Fruit fly (Drosophila melanogaster) whole organism, prepupa: Measurements from ENCODE around the gene CG15570.
A peak's percentile ranks its signal among the peaks of the same experiment; 100 is the strongest.

ENCODE experiments used
- Blimp-1 ChIP-seq: fragments of 200-800 bp; sonication (Bioruptor generic); optimal IDR thresholded peaks from 3 replicates; lab custom pipeline; 2017; ENCODE audit warnings: missing biosample characterization, missing genetic modification characterization, mild to moderate bottlenecking, moderate library complexity, missing genetic modification reagents
- CG10669 ChIP-seq: fragments of 200-800 bp; sonication (Bioruptor generic); optimal IDR thresholded peaks from 3 replicates; lab custom pipeline; 2018; ENCODE audit warnings: missing biosample characterization, mild to moderate bottlenecking, missing genetic modification characterization, moderate library complexity
- CG11294 ChIP-seq: fragments of 200-800 bp; sonication (Bioruptor generic); IDR thresholded peaks from 2 replicates; pipeline ENCODE4 v1.3.6; 2022; ENCODE audit warnings: missing biosample characterization, missing genetic modification characterization
- CG15336 ChIP-seq: fragments of 200-800 bp; sonication (Bioruptor generic); IDR thresholded peaks from 2 replicates; pipeline ENCODE4 v1.3.6; 2022; ENCODE audit warnings: missing biosample characterization, missing genetic modification characterization
- CG1621 ChIP-seq: fragments of 200-800 bp; sonication (Bioruptor generic); optimal IDR thresholded peaks from 3 replicates; lab custom pipeline; 2018; ENCODE audit warnings: missing biosample characterization, mild to moderate bottlenecking, missing genetic modification characterization
- CG3032 ChIP-seq: fragments of 200-800 bp; optimal IDR thresholded peaks from 2 replicates; lab custom pipeline; 2019; ENCODE audit warnings: missing biosample characterization, mild to moderate bottlenecking, missing genetic modification characterization, moderate library complexity
- CG31627 ChIP-seq: fragments of 200-800 bp; sonication (Bioruptor generic); optimal IDR thresholded peaks from 3 replicates; lab custom pipeline; 2016; ENCODE audit warnings: missing biosample characterization, missing genetic modification characterization
- CG34406 ChIP-seq: fragments of 200-800 bp; sonication (Bioruptor generic); optimal IDR thresholded peaks from 3 replicates; lab custom pipeline; 2016; ENCODE audit warnings: missing biosample characterization, missing genetic modification characterization
- CG3919 ChIP-seq: fragments of 200-800 bp; sonication (Bioruptor generic); optimal IDR thresholded peaks from 3 replicates; lab custom pipeline; 2016; ENCODE audit warnings: missing biosample characterization, missing genetic modification characterization
- CG6276 ChIP-seq: fragments of 200-800 bp; sonication (Bioruptor generic); optimal IDR thresholded peaks from 2 replicates; lab custom pipeline; 2017; ENCODE audit warnings: missing biosample characterization, mild to moderate bottlenecking, missing genetic modification characterization
- CG6808 ChIP-seq: fragments of 200-800 bp; sonication (Bioruptor generic); optimal IDR thresholded peaks from 3 replicates; lab custom pipeline; 2017; ENCODE audit warnings: missing biosample characterization, missing genetic modification characterization, mild to moderate bottlenecking, moderate library complexity, missing genetic modification reagents
- CG6854 ChIP-seq: fragments of 200-800 bp; sonication (Bioruptor generic); optimal IDR thresholded peaks from 2 replicates; lab custom pipeline; 2017; ENCODE audit warnings: missing biosample characterization, mild to moderate bottlenecking, missing genetic modification characterization
- CG7368 ChIP-seq: fragments of 200-800 bp; sonication (Bioruptor generic); optimal IDR thresholded peaks from 3 replicates; lab custom pipeline; 2016; ENCODE audit warnings: missing biosample characterization, missing genetic modification characterization
- CG8119 ChIP-seq: fragments of 200-800 bp; sonication (Bioruptor generic); IDR thresholded peaks from 3 replicates; pipeline ENCODE4 v1.3.6; 2022; ENCODE audit warnings: missing biosample characterization, missing genetic modification characterization
- CG8319 ChIP-seq: fragments of 200-800 bp; sonication (Bioruptor generic); optimal IDR thresholded peaks from 3 replicates; lab custom pipeline; 2016; ENCODE audit warnings: missing biosample characterization, missing genetic modification characterization
- CG9139 ChIP-seq: fragments of 200-800 bp; sonication (Bioruptor generic); optimal IDR thresholded peaks from 3 replicates; lab custom pipeline; 2017; ENCODE audit warnings: missing biosample characterization, mild to moderate bottlenecking, missing genetic modification characterization
- Eip78C ChIP-seq: fragments of 200-800 bp; sonication (Bioruptor generic); peaks from one replicate; lab custom pipeline; 2016; ENCODE audit warnings: missing biosample characterization, missing genetic modification characterization
- Eip93F ChIP-seq: fragments of 200-800 bp; sonication (Bioruptor generic); optimal IDR thresholded peaks from 2 replicates; lab custom pipeline; 2016; ENCODE audit warnings: missing biosample characterization, mild to moderate bottlenecking, missing genetic modification characterization
- Ets21C ChIP-seq: fragments of 200-800 bp; sonication (Bioruptor generic); optimal IDR thresholded peaks from 3 replicates; lab custom pipeline; 2016; ENCODE audit warnings: missing biosample characterization, missing genetic modification characterization
- Ets96B ChIP-seq: fragments of 200-800 bp; optimal IDR thresholded peaks from 2 replicates; lab custom pipeline; 2019; ENCODE audit warnings: missing biosample characterization, mild to moderate bottlenecking, missing genetic modification characterization, moderate library complexity
- Gug ChIP-seq: fragments of 200-800 bp; sonication (Bioruptor generic); IDR thresholded peaks from 2 replicates; pipeline ENCODE4 v1.3.6; 2022; ENCODE audit warnings: missing biosample characterization, missing genetic modification characterization
- Lpt ChIP-seq: fragments of 200-800 bp; sonication (Bioruptor generic); optimal IDR thresholded peaks from 3 replicates; lab custom pipeline; 2016; ENCODE audit warnings: missing biosample characterization, missing genetic modification characterization
- Met ChIP-seq: fragments of 200-800 bp; sonication (Bioruptor generic); optimal IDR thresholded peaks from 3 replicates; lab custom pipeline; 2016; ENCODE audit warnings: missing biosample characterization, missing genetic modification characterization
- OdsH ChIP-seq: fragments of 200-800 bp; sonication (Bioruptor generic); optimal IDR thresholded peaks from 3 replicates; lab custom pipeline; 2016; ENCODE audit warnings: missing biosample characterization, missing genetic modification characterization
- Smox ChIP-seq: fragments of 200-800 bp; sonication (Bioruptor generic); optimal IDR thresholded peaks from 3 replicates; lab custom pipeline; 2016; ENCODE audit warnings: missing biosample characterization, missing genetic modification characterization
- Sox102F ChIP-seq: fragments of 200-800 bp; sonication (Bioruptor generic); optimal IDR thresholded peaks from 2 replicates; lab custom pipeline; 2016; ENCODE audit warnings: missing biosample characterization, mild to moderate bottlenecking, missing genetic modification characterization
- Sox14 ChIP-seq: fragments of 200-800 bp; sonication (Bioruptor generic); optimal IDR thresholded peaks from 3 replicates; lab custom pipeline; 2016; ENCODE audit warnings: missing biosample characterization, missing genetic modification characterization
- achi ChIP-seq: fragments of 200-800 bp; sonication (Bioruptor generic); optimal IDR thresholded peaks from 3 replicates; lab custom pipeline; 2016; ENCODE audit warnings: missing biosample characterization, missing genetic modification characterization
- acj6 ChIP-seq: fragments of 200-800 bp; sonication (Bioruptor generic); optimal IDR thresholded peaks from 3 replicates; lab custom pipeline; 2016; ENCODE audit warnings: missing biosample characterization, missing genetic modification characterization
- esn ChIP-seq: fragments of 200-800 bp; sonication (Bioruptor generic); optimal IDR thresholded peaks from 2 replicates; lab custom pipeline; 2016; ENCODE audit warnings: missing biosample characterization, mild to moderate bottlenecking, missing genetic modification characterization, moderate library complexity
- fd85E ChIP-seq: fragments of 200-800 bp; sonication (Bioruptor generic); optimal IDR thresholded peaks from 3 replicates; lab custom pipeline; 2016; ENCODE audit warnings: missing biosample characterization, missing genetic modification characterization
- fkh ChIP-seq: fragments of 200-800 bp; sonication (Bioruptor generic); optimal IDR thresholded peaks from 3 replicates; lab custom pipeline; 2017; ENCODE audit warnings: missing biosample characterization, mild to moderate bottlenecking, missing genetic modification characterization, moderate library complexity
- net ChIP-seq: fragments of 200-800 bp; sonication (Bioruptor generic); optimal IDR thresholded peaks from 3 replicates; lab custom pipeline; 2016; ENCODE audit warnings: missing biosample characterization, missing genetic modification characterization
- pdm3 ChIP-seq: fragments of 200-800 bp; sonication (Bioruptor generic); optimal IDR thresholded peaks from 3 replicates; lab custom pipeline; 2016; ENCODE audit warnings: missing biosample characterization, missing genetic modification characterization
- salr ChIP-seq, 2 experiments: fragments of 200-800 bp; sonication (Bioruptor generic); optimal IDR thresholded peaks; 3 replicates each; lab custom pipeline; 2016 to 2018; ENCODE audit warnings: missing biosample characterization in 2 of 2, missing genetic modification characterization in 2 of 2, mild to moderate bottlenecking in 1 of 2
- spab ChIP-seq: fragments of 200-800 bp; sonication (Bioruptor generic); optimal IDR thresholded peaks from 2 replicates; lab custom pipeline; 2017; ENCODE audit warnings: missing biosample characterization, mild to moderate bottlenecking, missing genetic modification characterization, missing genetic modification reagents
- ss ChIP-seq, 2 experiments: fragments of 200-800 bp; sonication (Bioruptor generic); optimal IDR thresholded peaks; 2 replicates in 1 of 2; 3 replicates in 1 of 2; lab custom pipeline; 2017 to 2018; ENCODE audit warnings: mild to moderate bottlenecking in 2 of 2, missing biosample characterization in 2 of 2, missing genetic modification characterization in 2 of 2, moderate library complexity in 1 of 2
- svp ChIP-seq: fragments of 200-800 bp; sonication (Bioruptor generic); peaks from one replicate; lab custom pipeline; 2016; ENCODE audit warnings: missing biosample characterization, missing genetic modification characterization
- vri ChIP-seq: fragments of 200-800 bp; sonication (Bioruptor generic); optimal IDR thresholded peaks from 3 replicates; lab custom pipeline; 2016; ENCODE audit warnings: missing biosample characterization, mild to moderate bottlenecking, missing genetic modification characterization

The CG15570 gene

DNA sequence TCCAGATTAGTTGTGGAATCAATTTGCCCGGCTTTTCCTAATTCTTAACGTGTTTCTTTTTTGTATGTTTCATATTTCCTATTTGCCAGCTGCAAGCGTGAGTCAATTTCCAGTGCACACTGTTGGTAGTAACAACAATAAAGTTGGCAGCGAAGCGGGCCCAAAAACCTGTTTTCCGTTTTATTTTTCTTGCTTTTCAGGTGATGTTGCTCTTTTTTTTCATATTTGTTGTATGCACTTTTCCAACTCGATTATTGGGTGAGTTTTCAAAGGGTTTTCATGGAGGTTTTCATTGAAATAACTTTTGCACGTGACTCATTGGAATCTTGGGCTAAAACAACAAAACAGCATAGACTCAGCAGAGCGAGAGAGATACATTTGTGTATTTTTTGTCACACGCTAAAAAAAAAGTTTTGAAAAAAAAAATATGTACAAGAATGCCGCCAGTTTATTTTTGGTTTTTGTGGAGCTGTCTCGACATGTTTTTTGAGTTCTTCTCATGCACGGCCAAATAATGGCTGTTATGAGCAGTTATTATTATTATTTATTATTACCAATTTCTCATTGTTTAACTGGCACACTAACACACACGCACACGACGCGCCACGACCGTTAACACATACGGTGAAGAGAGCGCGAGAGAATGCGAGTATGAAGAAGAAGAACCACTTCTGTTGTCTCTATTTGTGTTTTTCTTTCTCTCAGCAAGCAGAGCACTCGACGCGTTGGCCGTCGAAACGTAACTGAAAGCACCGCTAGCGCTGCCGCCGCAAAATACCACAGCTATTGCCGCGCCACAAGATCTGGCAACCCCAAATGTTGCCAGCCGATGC lies 12.4 kb upstream of the CG15570 start, which contains the start of gene Fas2 (continued):
- TF ChIP-seq Met: peak; percentile 55
- TF ChIP-seq fkh (GFP tag; lab: Kevin White, UChicago): peak; percentile 71
- TF ChIP-seq Blimp-1 (GFP tag; lab: Kevin White, UChicago): no peak
- TF ChIP-seq Ets21C (GFP tag; lab: Kevin White, UChicago): no peak
- TF ChIP-seq OdsH: peak; percentile 17
- TF ChIP-seq CG1621 (tag; lab: Kevin White, UChicago): peak; percentile 36
- peak; percentile 57 for TF ChIP-seq net (GFP tag; lab: Kevin White, UChicago)
- no peak for TF ChIP-seq CG31627 (GFP tag; lab: Kevin White, UChicago)
- TF ChIP-seq CG6854 (GFP tag; lab: Kevin White, UChicago): peak; percentile 84
- TF ChIP-seq Sox102F (GFP tag; lab: Kevin White, UChicago): peak; percentile 73
- peak; percentile 42 for TF ChIP-seq Sox14 (GFP tag; lab: Kevin White, UChicago)
- peak; percentile 76 for TF ChIP-seq svp (GFP tag; lab: Kevin White, UChicago)
- peak; percentile 61 for TF ChIP-seq Lpt
- peak; percentile 61 to 67 for TF ChIP-seq ss (GFP tag; optimal IDR thresholded peaks at IDR 0.05; lab: Kevin White, UChicago)
- no peak for TF ChIP-seq CG8319 (GFP tag; lab: Kevin White, UChicago)
- peak; percentile 70 for TF ChIP-seq vri (GFP tag; lab: Kevin White, UChicago)
- TF ChIP-seq CG3032 (tag; lab: Kevin White, UChicago): no peak
- TF ChIP-seq CG11294: no peak
- TF ChIP-seq CG10669: no peak
- TF ChIP-seq CG3919 (GFP tag; lab: Kevin White, UChicago): peak; percentile 74
- TF ChIP-seq pdm3 (GFP tag; lab: Kevin White, UChicago): peak; percentile 30
- peak; percentile 20; the same call in 1 of the 2 replicates for TF ChIP-seq Gug (GFP tag; lab: Robert Waterston, UW)
- TF ChIP-seq Smox (GFP tag; lab: Kevin White, UChicago): peak; percentile 36
- TF ChIP-seq CG34406 (GFP tag; lab: Kevin White, UChicago): peak; percentile 36
- peak; percentile 57 for TF ChIP-seq CG9139 (GFP tag; lab: Kevin White, UChicago)
- TF ChIP-seq esn: peak; percentile 60

DNA sequence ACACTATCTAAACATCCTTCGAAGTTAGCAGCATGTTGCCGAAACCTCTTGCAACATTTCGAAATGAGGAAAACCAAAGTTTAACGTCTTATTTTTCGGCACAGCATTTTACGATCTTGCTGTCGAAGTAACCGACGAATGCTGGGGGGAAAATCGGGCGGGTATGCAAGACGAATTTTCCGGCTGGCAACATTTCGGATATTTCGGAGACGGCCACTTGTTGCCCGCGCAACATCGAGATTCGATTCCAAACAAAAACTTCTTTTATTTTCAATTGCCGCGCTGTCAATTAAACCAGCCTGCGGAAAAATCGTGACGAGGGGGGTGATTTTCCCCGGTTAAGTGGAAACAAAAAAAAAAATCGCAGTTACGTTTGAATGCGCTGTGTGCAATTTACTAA lies 11.2 kb upstream of the CG15570 start:
- TF ChIP-seq pdm3 (GFP tag; lab: Kevin White, UChicago) (no peak), Eip93F (no peak), CG7368 (GFP tag; lab: Kevin White, UChicago) (no peak), CG15336 (GFP tag; lab: Robert Waterston, UW) (no peak), CG8119 (GFP tag; lab: Robert Waterston, UW) (no peak), spab (no peak), achi (GFP tag; lab: Kevin White, UChicago) (no peak), net (GFP tag; lab: Kevin White, UChicago) (no peak), Met (no peak), CG6808 (GFP tag; lab: Kevin White, UChicago) (no peak), fd85E (GFP tag; lab: Kevin White, UChicago) (no peak), Gug (GFP tag; lab: Robert Waterston, UW) (no peak), salr (GFP tag; optimal IDR thresholded peaks at IDR 0.05; lab: Kevin White, UChicago) (no peak), CG6276 (GFP tag; lab: Kevin White, UChicago) (no peak), CG34406 (GFP tag; lab: Kevin White, UChicago) (no peak), acj6 (GFP tag; lab: Kevin White, UChicago) (no peak), CG1621 (tag; lab: Kevin White, UChicago) (no peak), Lpt (no peak), Eip78C (GFP tag; lab: Kevin White, UChicago) (no peak), Ets96B (tag; lab: Kevin White, UChicago) (no peak)
